Fruit fly (Drosophila melanogaster) whole organism, embryonic: Measurements from ENCODE around the gene sti.
A peak's percentile ranks its signal among the peaks of the same experiment; 100 is the strongest.

Experiments used
- Adf1 ChIP-seq: fragments of 200-800 bp; sonication (Bioruptor generic); IDR thresholded peaks from 2 replicates; pipeline ENCODE4 v1.3.6; 2022; ENCODE audit warnings: missing biosample characterization, missing genetic modification characterization
- Aef1 ChIP-seq: fragments of 200-800 bp; sonication (Bioruptor generic); IDR thresholded peaks from 3 replicates; pipeline ENCODE4 v1.3.6; 2022; ENCODE audit warnings: missing biosample characterization, missing genetic modification characterization
- B-H1 ChIP-seq: fragments of 200-800 bp; sonication (Bioruptor generic); IDR thresholded peaks from 3 replicates; pipeline ENCODE4 v1.3.6; 2022; ENCODE audit warnings: missing biosample characterization, missing genetic modification characterization
- C15 ChIP-seq: fragments of 200-800 bp; sonication (Bioruptor generic); IDR thresholded peaks from 3 replicates; pipeline ENCODE4 v1.3.6; 2022; ENCODE audit warnings: missing biosample characterization, missing genetic modification characterization
- CG10366 ChIP-seq: fragments of 200-800 bp; sonication (Bioruptor generic); IDR thresholded peaks from 2 replicates; pipeline ENCODE4 v1.3.6; 2022; ENCODE audit warnings: missing biosample characterization, missing genetic modification characterization
- CG10565 ChIP-seq: fragments of 200-800 bp; sonication (Bioruptor generic); optimal IDR thresholded peaks from 3 replicates; lab custom pipeline; 2016; ENCODE audit warnings: missing biosample characterization, mild to moderate bottlenecking, missing genetic modification characterization
- CG11723 ChIP-seq: fragments of 200-800 bp; sonication (Bioruptor generic); optimal IDR thresholded peaks from 2 replicates; lab custom pipeline; 2017; ENCODE audit warnings: missing biosample characterization, mild to moderate bottlenecking, missing genetic modification characterization
- CG12155 ChIP-seq: fragments of 200-800 bp; sonication (Bioruptor generic); optimal IDR thresholded peaks from 3 replicates; lab custom pipeline; 2016; ENCODE audit warnings: missing biosample characterization, missing genetic modification characterization
- CG12236 ChIP-seq: fragments of 200-800 bp; sonication (Bioruptor generic); optimal IDR thresholded peaks from 2 replicates; lab custom pipeline; 2016; ENCODE audit warnings: missing biosample characterization, missing genetic modification characterization
- CG12299 ChIP-seq: fragments of 200-800 bp; sonication (Bioruptor generic); optimal IDR thresholded peaks from 2 replicates; lab custom pipeline; 2018; ENCODE audit warnings: missing biosample characterization, mild to moderate bottlenecking, missing genetic modification characterization
- CG13123 ChIP-seq: fragments of 200-800 bp; sonication (Bioruptor generic); optimal IDR thresholded peaks from 2 replicates; lab custom pipeline; 2016; ENCODE audit warnings: missing biosample characterization, missing genetic modification characterization
- CG14441 ChIP-seq: fragments of 200-800 bp; sonication (Bioruptor generic); IDR thresholded peaks from 2 replicates; pipeline ENCODE4 v1.3.6; 2022; ENCODE audit warnings: missing biosample characterization, missing genetic modification characterization
- CG1603 ChIP-seq: fragments of 200-800 bp; sonication (Bioruptor generic); optimal IDR thresholded peaks from 2 replicates; lab custom pipeline; 2019; ENCODE audit warnings: missing biosample characterization, mild to moderate bottlenecking, missing genetic modification characterization, moderate library complexity
- CG16813 ChIP-seq: fragments of 200-800 bp; sonication (Bioruptor generic); IDR thresholded peaks from 3 replicates; pipeline ENCODE4 v1.3.6; 2022; ENCODE audit warnings: missing biosample characterization, missing genetic modification characterization; ENCODE audit not compliant: partially characterized antibody
- CG18011 ChIP-seq: fragments of 200-800 bp; sonication (Bioruptor generic); optimal IDR thresholded peaks from 2 replicates; lab custom pipeline; 2017; ENCODE audit warnings: missing biosample characterization, missing genetic modification characterization, mild to moderate bottlenecking, moderate library complexity, missing genotype
- CG30403 ChIP-seq: fragments of 200-800 bp; sonication (Bioruptor generic); optimal IDR thresholded peaks from 3 replicates; lab custom pipeline; 2016; ENCODE audit warnings: missing biosample characterization, missing genetic modification characterization
- CG3281 ChIP-seq: fragments of 200-800 bp; sonication (Bioruptor generic); optimal IDR thresholded peaks from 3 replicates; lab custom pipeline; 2017; ENCODE audit warnings: missing biosample characterization, mild to moderate bottlenecking, missing genetic modification characterization
- CG7745 ChIP-seq: fragments of 200-800 bp; sonication (Bioruptor generic); optimal IDR thresholded peaks from 2 replicates; lab custom pipeline; 2018; ENCODE audit warnings: missing biosample characterization, mild to moderate bottlenecking, missing genetic modification characterization, moderate library complexity
- CTCF ChIP-seq: fragments of 200-800 bp; sonication (Bioruptor generic); optimal IDR thresholded peaks from 2 replicates; lab custom pipeline; 2017; ENCODE audit warnings: missing biosample characterization, mild to moderate bottlenecking, missing genetic modification characterization, moderate library complexity
- CrebB ChIP-seq: fragments of 200-800 bp; sonication (Bioruptor generic); optimal IDR thresholded peaks from 3 replicates; lab custom pipeline; 2018; ENCODE audit warnings: missing biosample characterization, mild to moderate bottlenecking, missing genetic modification characterization
- Doc3 ChIP-seq: fragments of 200-800 bp; sonication (Bioruptor generic); IDR thresholded peaks from 3 replicates; pipeline ENCODE4 v1.3.6; 2022; ENCODE audit warnings: missing biosample characterization, missing genetic modification characterization; ENCODE audit not compliant: partially characterized antibody
- Dp ChIP-seq: fragments of 200-800 bp; sonication (Bioruptor generic); optimal IDR thresholded peaks from 2 replicates; lab custom pipeline; 2018; ENCODE audit warnings: missing biosample characterization, mild to moderate bottlenecking, missing genetic modification characterization, moderate library complexity
- Drgx ChIP-seq: fragments of 200-800 bp; sonication (Bioruptor generic); IDR thresholded peaks from 2 replicates; pipeline ENCODE4 v1.3.6; 2022; ENCODE audit warnings: missing biosample characterization, missing genetic modification characterization
- E2f1 ChIP-seq: fragments of 200-800 bp; sonication (Bioruptor generic); IDR thresholded peaks from 2 replicates; pipeline ENCODE4 v1.3.6; 2022; ENCODE audit warnings: missing biosample characterization, missing genetic modification characterization
- Ets65A ChIP-seq: fragments of 200-800 bp; sonication (Bioruptor generic); peaks from one replicate; lab custom pipeline; 2016; ENCODE audit warnings: missing biosample characterization, missing genetic modification characterization
- Gsc ChIP-seq: fragments of 200-800 bp; sonication (Bioruptor generic); IDR thresholded peaks from 2 replicates; pipeline ENCODE4 v1.3.6; 2022; ENCODE audit warnings: missing biosample characterization, missing genetic modification characterization
- Lhr ChIP-seq: fragments of 200-800 bp; sonication (Bioruptor generic); optimal IDR thresholded peaks from 3 replicates; lab custom pipeline; 2017; ENCODE audit warnings: mild to moderate bottlenecking, missing biosample characterization, missing genetic modification reagents, missing genetic modification characterization
- Mrtf ChIP-seq: fragments of 200-800 bp; sonication (Bioruptor generic); IDR thresholded peaks from 3 replicates; pipeline ENCODE4 v1.3.6; 2022; ENCODE audit warnings: missing biosample characterization, missing genetic modification characterization
- Oli ChIP-seq: fragments of 200-800 bp; sonication (Bioruptor generic); optimal IDR thresholded peaks from 2 replicates; lab custom pipeline; 2018; ENCODE audit warnings: missing biosample characterization, mild to moderate bottlenecking, missing genetic modification characterization, moderate library complexity
- Opbp ChIP-seq: fragments of 200-800 bp; sonication (Bioruptor generic); IDR thresholded peaks from 3 replicates; pipeline ENCODE4 v1.3.6; 2022; ENCODE audit warnings: missing biosample characterization, missing genetic modification characterization; ENCODE audit not compliant: partially characterized antibody
- Side ChIP-seq: fragments of 200-800 bp; sonication (Bioruptor generic); optimal IDR thresholded peaks from 2 replicates; lab custom pipeline; 2016; ENCODE audit warnings: missing biosample characterization, missing genetic modification characterization
- Sry-β ChIP-seq: fragments of 200-800 bp; sonication (Bioruptor generic); optimal IDR thresholded peaks from 2 replicates; lab custom pipeline; 2018; ENCODE audit warnings: missing biosample characterization, mild to moderate bottlenecking, missing genetic modification characterization, moderate library complexity
- Xrp1 ChIP-seq: fragments of 200-800 bp; sonication (Bioruptor generic); IDR thresholded peaks from 2 replicates; pipeline ENCODE4 v1.3.6; 2022; ENCODE audit warnings: missing biosample characterization, missing genetic modification characterization
- ab ChIP-seq: fragments of 200-800 bp; sonication (Bioruptor generic); optimal IDR thresholded peaks from 2 replicates; lab custom pipeline; 2016; ENCODE audit warnings: missing biosample characterization, missing genetic modification characterization
- ase ChIP-seq: fragments of 200-800 bp; sonication (Bioruptor generic); IDR thresholded peaks from 3 replicates; pipeline ENCODE4 v1.3.6; 2022; ENCODE audit warnings: missing biosample characterization, missing genetic modification characterization
- ato ChIP-seq: fragments of 200-800 bp; sonication (Bioruptor generic); IDR thresholded peaks from 2 replicates; pipeline ENCODE4 v1.3.6; 2022; ENCODE audit warnings: missing biosample characterization, missing genetic modification characterization; ENCODE audit not compliant: partially characterized antibody
- az2 ChIP-seq: fragments of 200-800 bp; sonication (Bioruptor generic); optimal IDR thresholded peaks from 3 replicates; lab custom pipeline; 2016; ENCODE audit warnings: missing biosample characterization, missing genetic modification characterization
- cg ChIP-seq: fragments of 200-800 bp; sonication (Bioruptor generic); optimal IDR thresholded peaks from 3 replicates; lab custom pipeline; 2019; ENCODE audit warnings: missing biosample characterization, mild to moderate bottlenecking, missing genetic modification characterization, moderate library complexity
- disco-r ChIP-seq: fragments of 200-800 bp; sonication (Bioruptor generic); optimal IDR thresholded peaks from 2 replicates; lab custom pipeline; 2016; ENCODE audit warnings: missing biosample characterization, missing genetic modification characterization
- eve ChIP-seq, 2 experiments: fragments of >200 bp; optimal IDR thresholded peaks; 2 replicates each; lab custom pipeline; 2017; ENCODE audit warnings: missing biosample characterization in 2 of 2, missing genetic modification characterization in 2 of 2
- gsb-n ChIP-seq: fragments of 200-800 bp; sonication (Bioruptor generic); optimal IDR thresholded peaks from 3 replicates; lab custom pipeline; 2018; ENCODE audit warnings: missing biosample characterization, mild to moderate bottlenecking, missing genetic modification characterization
- inv ChIP-seq: fragments of 200-800 bp; sonication (Bioruptor generic); IDR thresholded peaks from 2 replicates; pipeline ENCODE4 v1.3.6; 2022; ENCODE audit warnings: missing biosample characterization, missing genetic modification characterization; ENCODE audit not compliant: partially characterized antibody
- phol ChIP-seq: fragments of 200-800 bp; sonication (Bioruptor generic); optimal IDR thresholded peaks from 3 replicates; lab custom pipeline; 2018; ENCODE audit warnings: missing biosample characterization, mild to moderate bottlenecking, missing genetic modification characterization, moderate library complexity
- seq ChIP-seq: fragments of 200-800 bp; sonication (Bioruptor generic); IDR thresholded peaks from 2 replicates; pipeline ENCODE4 v1.3.6; 2022; ENCODE audit warnings: missing biosample characterization, missing genetic modification characterization
- slou ChIP-seq: fragments of 200-800 bp; sonication (Bioruptor generic); optimal IDR thresholded peaks from 3 replicates; lab custom pipeline; 2016; ENCODE audit warnings: missing biosample characterization, missing genetic modification characterization
- ssp ChIP-seq: fragments of 200-800 bp; sonication (Bioruptor generic); IDR thresholded peaks from 2 replicates; pipeline ENCODE4 v1.3.6; 2022; ENCODE audit warnings: missing biosample characterization, missing genetic modification characterization
- tll ChIP-seq, 2 experiments: fragments of 200-800 bp in 1 of 2; fragments of >200 bp in 1 of 2; sonication (Bioruptor generic) in 1 of 2; optimal IDR thresholded peaks; 2 replicates each; lab custom pipeline; 2017 to 2019; ENCODE audit warnings: missing biosample characterization in 2 of 2, missing genetic modification characterization in 2 of 2, mild to moderate bottlenecking in 1 of 2, moderate library complexity in 1 of 2
- trem ChIP-seq: fragments of 200-800 bp; optimal IDR thresholded peaks from 3 replicates; lab custom pipeline; 2019; ENCODE audit warnings: missing biosample characterization, mild to moderate bottlenecking, missing genetic modification characterization, moderate library complexity
- unpg ChIP-seq: fragments of 200-800 bp; sonication (Bioruptor generic); optimal IDR thresholded peaks from 3 replicates; lab custom pipeline; 2018; ENCODE audit warnings: missing biosample characterization, mild to moderate bottlenecking, missing genetic modification characterization, moderate library complexity
- usp ChIP-seq: fragments of >200 bp; optimal IDR thresholded peaks from 2 replicates; lab custom pipeline; 2017; ENCODE audit warnings: missing biosample characterization, missing genetic modification characterization
- wor ChIP-seq: fragments of 200-800 bp; sonication (Bioruptor generic); IDR thresholded peaks from 2 replicates; pipeline ENCODE4 v1.3.6; 2022; ENCODE audit warnings: missing biosample characterization, missing genetic modification characterization
- zfh2 ChIP-seq: fragments of 200-800 bp; sonication (Bioruptor generic); optimal IDR thresholded peaks from 2 replicates; lab custom pipeline; 2016; ENCODE audit warnings: missing biosample characterization, missing genetic modification characterization

Gene sti

dm6 chr3L:12523941-12524340, 9.3 kb upstream of the sti start, which contains the start of the genes ver and Gcn5 (continued):
- peak in 1 of 2 experiments; percentile 27 for TF ChIP-seq tll (GFP tag; optimal IDR thresholded peaks at IDR 0.05; lab: Kevin White, UChicago)
- TF ChIP-seq CrebB (tag; lab: Kevin White, UChicago), result peak; percentile 71
- TF ChIP-seq CG13123 (GFP tag; lab: Kevin White, UChicago), result peak; percentile 70
- no peak for TF ChIP-seq eve (GFP tag; optimal IDR thresholded peaks at IDR 0.05; lab: Kevin White, UChicago)
- peak; percentile 78 for TF ChIP-seq Side
- TF ChIP-seq disco-r (GFP tag; lab: Kevin White, UChicago), result peak; percentile 35
- peak; percentile 87; the same call in 2 of the 3 replicates for TF ChIP-seq C15
- peak; percentile 94 for TF ChIP-seq CG14441 (GFP tag; lab: Robert Waterston, UW)
- TF ChIP-seq Mrtf (GFP tag; lab: Robert Waterston, UW), result peak; percentile 88
- TF ChIP-seq Dp, result peak; percentile 58
- peak; percentile 69 for TF ChIP-seq Lhr
- peak; percentile 93 for TF ChIP-seq zfh2 (GFP tag; lab: Kevin White, UChicago)
- peak; percentile 68 for TF ChIP-seq CTCF (GFP tag; lab: Kevin White, UChicago)
- peak; percentile 14 for TF ChIP-seq CG10565 (GFP tag; lab: Kevin White, UChicago)
- peak; percentile 85 for TF ChIP-seq CG18011 (GFP tag; lab: Kevin White, UChicago)
- TF ChIP-seq seq (GFP tag; lab: Robert Waterston, UW), result peak; percentile 92
- TF ChIP-seq E2f1, result peak; percentile 93
- no peak for TF ChIP-seq Doc3 (GFP tag; lab: Robert Waterston, UW)
- peak; percentile 66 for TF ChIP-seq CG7745 (tag; lab: Kevin White, UChicago)
- TF ChIP-seq usp (GFP tag; lab: Kevin White, UChicago), result no peak
- TF ChIP-seq CG10366 (GFP tag; lab: Robert Waterston, UW), result peak; percentile 95
- TF ChIP-seq Gsc, result peak; percentile 72
- peak; percentile 90 for TF ChIP-seq unpg
- TF ChIP-seq CG12155 (GFP tag; lab: Kevin White, UChicago), result peak; percentile 89
- TF ChIP-seq CG16813 (GFP tag; lab: Robert Waterston, UW), result no peak
- peak; percentile 86 for TF ChIP-seq ssp
- peak; percentile 96 for TF ChIP-seq Drgx
- TF ChIP-seq Aef1, result peak; percentile 94
- peak; percentile 96 for TF ChIP-seq CG3281
- TF ChIP-seq CG30403 (GFP tag; lab: Kevin White, UChicago), result peak; percentile 93
- TF ChIP-seq slou (GFP tag; lab: Kevin White, UChicago), result peak; percentile 84
- TF ChIP-seq B-H1, result peak; percentile 93
- TF ChIP-seq phol (tag; lab: Kevin White, UChicago), result peak; percentile 92
- peak; percentile 85 for TF ChIP-seq CG11723
- TF ChIP-seq gsb-n (tag; lab: Kevin White, UChicago), result no peak
- peak; percentile 92 for TF ChIP-seq az2 (GFP tag; lab: Kevin White, UChicago)
- peak; percentile 18 for TF ChIP-seq CG12236 (GFP tag; lab: Kevin White, UChicago)
- TF ChIP-seq Adf1, result peak; percentile 68
- no peak for TF ChIP-seq Opbp (GFP tag; lab: Robert Waterston, UW)
- peak; percentile 88 for TF ChIP-seq CG12299
- TF ChIP-seq Xrp1 (GFP tag; lab: Robert Waterston, UW), result peak; percentile 95
- no peak for TF ChIP-seq cg (GFP tag; lab: Kevin White, UChicago)
- TF ChIP-seq CG1603 (tag; lab: Kevin White, UChicago), result peak; percentile 89
- peak; percentile 44 for TF ChIP-seq ab (GFP tag; lab: Kevin White, UChicago)
- no peak for TF ChIP-seq inv
- peak; percentile 91 for TF ChIP-seq ase (GFP tag; lab: Robert Waterston, UW)
- TF ChIP-seq Oli (tag; lab: Kevin White, UChicago), result peak; percentile 90
- peak; percentile 100 for TF ChIP-seq trem (tag; lab: Kevin White, UChicago)
- peak; percentile 36 for TF ChIP-seq Sry-β (GFP tag; lab: Kevin White, UChicago)
- TF ChIP-seq Ets65A, result peak; percentile 98
- TF ChIP-seq wor (GFP tag; lab: Robert Waterston, UW), result peak; percentile 88
- no peak for TF ChIP-seq ato (GFP tag; lab: Robert Waterston, UW)
